Worm (Caenorhabditis elegans) whole organism, L4 larva: Measurements from ENCODE around the gene fbxa-143.

Experiments
- Y48G9A.11 ChIP-seq: fragments of 200-800 bp; sonication (Bioruptor generic); IDR thresholded peaks from 2 replicates; pipeline ENCODE4 v1.3.6; 2022; ENCODE audit warnings: missing genetic modification reagents, missing genetic modification characterization, missing compliant biosample characterization
- ceh-32 ChIP-seq: sonication (generic microtip); optimal IDR thresholded peaks from 2 replicates; lab custom pipeline; 2016; ENCODE audit warnings: mild to moderate bottlenecking, missing genetic modification characterization, missing compliant biosample characterization; ENCODE audit not compliant: poor library complexity
- dve-1 ChIP-seq: sonication (generic microtip); optimal IDR thresholded peaks from 2 replicates; lab custom pipeline; 2017; ENCODE audit warnings: antibody characterized with exemption, mild to moderate bottlenecking, missing genetic modification characterization, missing compliant biosample characterization; ENCODE audit not compliant: insufficient read depth
- lin-1 ChIP-seq: fragments of 200-800 bp; sonication (Bioruptor generic); IDR thresholded peaks from 2 replicates; pipeline ENCODE4 v1.3.6; 2022; ENCODE audit warnings: missing genetic modification reagents, missing genetic modification characterization, missing compliant biosample characterization
- lin-15B ChIP-seq: fragments of 150-350 bp; sonication (generic microtip); optimal IDR thresholded peaks from 3 replicates; lab custom pipeline; 2014; ENCODE audit warnings: missing biosample characterization, missing genetic modification characterization
- lin-39 ChIP-seq: fragments of 150-350 bp; optimal IDR thresholded peaks from 2 replicates; lab custom pipeline; 2014; ENCODE audit warnings: missing biosample characterization, missing genetic modification reagents, missing genetic modification characterization
- lir-3 ChIP-seq: sonication (generic microtip); optimal IDR thresholded peaks from 2 replicates; lab custom pipeline; 2016; ENCODE audit warnings: mild to moderate bottlenecking, missing genetic modification characterization, missing compliant biosample characterization
- lsy-2 ChIP-seq, 2 experiments: fragments of 150-350 bp in 1 of 2; sonication (generic microtip) in 1 of 2; optimal IDR thresholded peaks; 2 replicates each; lab custom pipeline; 2014 to 2017; ENCODE audit warnings: missing biosample characterization in 2 of 2, missing genetic modification characterization in 2 of 2
- nhr-11 ChIP-seq: fragments of 150-350 bp; optimal IDR thresholded peaks from 2 replicates; lab custom pipeline; 2014; ENCODE audit warnings: missing biosample characterization, missing genetic modification characterization
- nhr-6 ChIP-seq: fragments of 150-350 bp; optimal IDR thresholded peaks from 2 replicates; lab custom pipeline; 2014; ENCODE audit warnings: missing biosample characterization, missing genetic modification characterization
- pha-4 ChIP-seq, 2 experiments: fragments of 150-350 bp in 1 of 2; fragments of 200-800 bp in 1 of 2; sonication (Bioruptor generic) in 1 of 2; IDR thresholded peaks in 1 of 2; optimal IDR thresholded peaks in 1 of 2; 2 replicates each; pipeline versions ENCODE4 v1.3.6 to Lab custom; 2014 to 2022; ENCODE audit warnings: missing genetic modification characterization in 2 of 2, missing genetic modification reagents in 2 of 2, missing biosample characterization in 1 of 2, missing compliant biosample characterization in 1 of 2
- unc-39 ChIP-seq: sonication (generic microtip); optimal IDR thresholded peaks from 2 replicates; lab custom pipeline; 2017; ENCODE audit warnings: missing biosample characterization, missing genetic modification characterization
- zip-11 ChIP-seq: fragments of 200-800 bp; sonication (Bioruptor generic); IDR thresholded peaks from 2 replicates; pipeline ENCODE4 v1.3.6; 2022; ENCODE audit warnings: missing genetic modification characterization, missing compliant biosample characterization

- TF ChIP-seq lin-1 (no peak), lsy-2 (tag; optimal IDR thresholded peaks at IDR 0.05; lab: Kevin White, UChicago) (no peak), lir-3 (tag; lab: Kevin White, UChicago) (no peak), dve-1 (tag; lab: Kevin White, UChicago) (no peak), zip-11 (GFP tag; lab: Robert Waterston, UW) (no peak), lin-15B (tag; lab: Kevin White, UChicago) (no peak), lin-39 (tag; lab: Kevin White, UChicago) (no peak), unc-39 (tag; lab: Kevin White, UChicago) (no peak), nhr-11 (tag; lab: Kevin White, UChicago) (no peak), ceh-32 (tag; lab: Kevin White, UChicago) (no peak), nhr-6 (tag; lab: Kevin White, UChicago) (no peak), Y48G9A.11 (GFP tag; lab: Robert Waterston, UW) (no peak), pha-4 (GFP tag; IDR thresholded peaks at IDR 0.05; lab: Robert Waterston, UW) (no peak), pha-4 (tag; optimal IDR thresholded peaks at IDR 0.05; lab: Kevin White, UChicago) (no peak)
Measured at ce11 chrV:16159594-16159993, 32.3 kb upstream of the fbxa-143 start, which contains the start of gene F10A3.17.
